Fruit fly (Drosophila melanogaster) whole organism, embryonic: ENCODE results near the gene CG31204.

Source experiments
- CG12659 ChIP-seq: fragments of 200-800 bp; sonication (Bioruptor generic); optimal IDR thresholded peaks from 3 replicates; lab custom pipeline; 2017; ENCODE audit warnings: mild to moderate bottlenecking, missing biosample characterization, missing genetic modification reagents, missing genetic modification characterization
- CG17328 ChIP-seq: fragments of 200-800 bp; sonication (Bioruptor generic); IDR thresholded peaks from 2 replicates; pipeline ENCODE4 v1.3.6; 2022; ENCODE audit warnings: missing biosample characterization, missing genetic modification characterization
- CG4707 ChIP-seq: fragments of 200-800 bp; sonication (Bioruptor generic); optimal IDR thresholded peaks from 2 replicates; lab custom pipeline; 2018; ENCODE audit warnings: missing biosample characterization, mild to moderate bottlenecking, missing genetic modification characterization, moderate library complexity
- CG6683 ChIP-seq: fragments of 200-800 bp; sonication (Bioruptor generic); optimal IDR thresholded peaks from 2 replicates; lab custom pipeline; 2017; ENCODE audit warnings: missing biosample characterization, mild to moderate bottlenecking, missing genetic modification characterization, missing genetic modification reagents
- CG8290 ChIP-seq, 3 experiments: fragments of 200-800 bp; sonication (Bioruptor generic); optimal IDR thresholded peaks; 2 replicates each; lab custom pipeline; 2016 to 2019; ENCODE audit warnings: missing biosample characterization in 3 of 3, missing genetic modification characterization in 3 of 3, mild to moderate bottlenecking in 2 of 3, moderate library complexity in 1 of 3
- Hr78 ChIP-seq, 2 experiments: fragments of 200-800 bp in 1 of 2; fragments of >200 bp in 1 of 2; sonication (Bioruptor generic) in 1 of 2; optimal IDR thresholded peaks; 2 replicates each; lab custom pipeline; 2017 to 2019; ENCODE audit warnings: missing biosample characterization in 2 of 2, missing genetic modification characterization in 2 of 2, mild to moderate bottlenecking in 1 of 2, moderate library complexity in 1 of 2
- Mad ChIP-seq: fragments of 200-800 bp; sonication (Bioruptor generic); optimal IDR thresholded peaks from 2 replicates; lab custom pipeline; 2016; ENCODE audit warnings: missing biosample characterization, missing genetic modification characterization
- crp ChIP-seq, 2 experiments: fragments of 200-800 bp; sonication (Bioruptor generic); optimal IDR thresholded peaks; 2 replicates in 1 of 2; 3 replicates in 1 of 2; lab custom pipeline; 2017; ENCODE audit warnings: missing biosample characterization in 2 of 2, missing genetic modification characterization in 2 of 2, mild to moderate bottlenecking in 1 of 2, moderate library complexity in 1 of 2
- ems ChIP-seq: fragments of 200-800 bp; sonication (Bioruptor generic); optimal IDR thresholded peaks from 3 replicates; lab custom pipeline; 2016; ENCODE audit warnings: missing biosample characterization, missing genetic modification characterization
- knrl ChIP-seq: fragments of 200-800 bp; sonication (Bioruptor generic); IDR thresholded peaks from 3 replicates; pipeline ENCODE4 v1.3.6; 2022; ENCODE audit warnings: missing biosample characterization, missing genetic modification characterization; ENCODE audit not compliant: partially characterized antibody
- nau ChIP-seq: fragments of 200-800 bp; sonication (Bioruptor generic); optimal IDR thresholded peaks from 3 replicates; lab custom pipeline; 2017; ENCODE audit warnings: missing biosample characterization, mild to moderate bottlenecking, missing genetic modification characterization, missing genetic modification reagents
- run ChIP-seq: fragments of 200-800 bp; sonication (Bioruptor generic); optimal IDR thresholded peaks from 3 replicates; lab custom pipeline; 2018; ENCODE audit warnings: missing biosample characterization, mild to moderate bottlenecking, missing genetic modification characterization
- sna ChIP-seq: fragments of 200-800 bp; sonication (Bioruptor generic); IDR thresholded peaks from 2 replicates; pipeline ENCODE4 v1.3.6; 2022; ENCODE audit warnings: missing biosample characterization, missing genetic modification characterization; ENCODE audit not compliant: partially characterized antibody
- usp ChIP-seq: fragments of >200 bp; optimal IDR thresholded peaks from 2 replicates; lab custom pipeline; 2017; ENCODE audit warnings: missing biosample characterization, missing genetic modification characterization

- no peak; the same call in 2 of the 3 replicates for TF ChIP-seq knrl (GFP tag; lab: Robert Waterston, UW)
- TF ChIP-seq usp (GFP tag; lab: Kevin White, UChicago) = no peak
- TF ChIP-seq nau (GFP tag; lab: Kevin White, UChicago) = peak; percentile 100
- peak; percentile 52 to 84 for TF ChIP-seq crp (GFP tag; optimal IDR thresholded peaks at IDR 0.05; lab: Kevin White, UChicago)
- TF ChIP-seq CG8290 (GFP tag; optimal IDR thresholded peaks at IDR 0.05; lab: Kevin White, UChicago) = peak; percentile 98
- TF ChIP-seq CG8290 (tag; optimal IDR thresholded peaks at IDR 0.05; lab: Kevin White, UChicago) = peak; percentile 87 to 100
- TF ChIP-seq ems (GFP tag; lab: Kevin White, UChicago) = peak; percentile 100
- TF ChIP-seq Hr78 (GFP tag; optimal IDR thresholded peaks at IDR 0.05; lab: Kevin White, UChicago) = peak in 1 of 2 experiments; percentile 97
- peak; percentile 99 for TF ChIP-seq CG4707
- TF ChIP-seq Mad (GFP tag; lab: Kevin White, UChicago) = peak; percentile 100
- TF ChIP-seq CG12659 (GFP tag; lab: Kevin White, UChicago) = peak; percentile 100
- TF ChIP-seq sna (GFP tag; lab: Robert Waterston, UW) = no peak
- TF ChIP-seq CG6683 (GFP tag; lab: Kevin White, UChicago) = peak; percentile 99
- TF ChIP-seq run (tag; lab: Kevin White, UChicago) = peak; percentile 100
- peak; percentile 100 for TF ChIP-seq CG17328 (GFP tag; lab: Robert Waterston, UW)
These were observed 11.4 kb upstream of the CG31204 start, which contains the start of gene Gprk2 for dm6 chr3R:31404499-31405276.
